Worm (Caenorhabditis elegans) whole organism, late embryonic: Measurements from ENCODE around the gene F07C4.6.

ENCODE experiments used
- C38D4.7 ChIP-seq: fragments of 200-800 bp; sonication (Bioruptor generic); optimal IDR thresholded peaks from 2 replicates; lab custom pipeline; 2018; ENCODE audit warnings: mild to moderate bottlenecking, missing genetic modification characterization, moderate library complexity, missing compliant biosample characterization
- Y22D7AL.16 ChIP-seq: sonication (generic microtip); optimal IDR thresholded peaks from 2 replicates; lab custom pipeline; 2016; ENCODE audit warnings: missing genetic modification characterization, missing compliant biosample characterization
- ahr-1 ChIP-seq: sonication (generic microtip); optimal IDR thresholded peaks from 2 replicates; lab custom pipeline; 2016; ENCODE audit warnings: missing genetic modification characterization, missing compliant biosample characterization
- ceh-18 ChIP-seq: sonication (generic microtip); optimal IDR thresholded peaks from 2 replicates; lab custom pipeline; 2016; ENCODE audit warnings: missing genetic modification characterization, missing compliant biosample characterization
- ceh-19 ChIP-seq: fragments of 200-800 bp; sonication (Bioruptor generic); optimal IDR thresholded peaks from 2 replicates; lab custom pipeline; 2018; ENCODE audit warnings: mild to moderate bottlenecking, missing genetic modification characterization, missing compliant biosample characterization
- ceh-2 ChIP-seq: sonication (generic microtip); optimal IDR thresholded peaks from 2 replicates; lab custom pipeline; 2016; ENCODE audit warnings: missing genotype, missing genetic modification characterization, missing compliant biosample characterization
- ceh-31 ChIP-seq: sonication (generic microtip); optimal IDR thresholded peaks from 2 replicates; lab custom pipeline; 2016; ENCODE audit warnings: missing genetic modification characterization, missing compliant biosample characterization
- ceh-45 ChIP-seq: fragments of 200-800 bp; sonication (Bioruptor generic); IDR thresholded peaks from 2 replicates; pipeline ENCODE4 v1.3.6; 2022; ENCODE audit warnings: missing genetic modification reagents, missing genetic modification characterization, missing compliant biosample characterization
- ceh-48 ChIP-seq: sonication (generic microtip); optimal IDR thresholded peaks from 2 replicates; lab custom pipeline; 2016; ENCODE audit warnings: missing genetic modification characterization, inconsistent platforms, missing compliant biosample characterization
- ceh-6 ChIP-seq: fragments of 200-800 bp; sonication (Bioruptor generic); optimal IDR thresholded peaks from 2 replicates; lab custom pipeline; 2018; ENCODE audit warnings: mild to moderate bottlenecking, missing genetic modification characterization, missing compliant biosample characterization
- ceh-9 ChIP-seq: sonication (generic microtip); optimal IDR thresholded peaks from 2 replicates; lab custom pipeline; 2016; ENCODE audit warnings: mild to moderate bottlenecking, missing genetic modification characterization, inconsistent platforms, missing compliant biosample characterization
- dve-1 ChIP-seq: sonication (generic microtip); optimal IDR thresholded peaks from 2 replicates; lab custom pipeline; 2017; ENCODE audit warnings: antibody characterized with exemption, mild to moderate bottlenecking, missing genetic modification characterization, missing compliant biosample characterization
- elt-4 ChIP-seq: sonication (generic microtip); optimal IDR thresholded peaks from 2 replicates; lab custom pipeline; 2016; ENCODE audit warnings: missing genetic modification characterization, missing compliant biosample characterization
- eyg-1 ChIP-seq: sonication (generic microtip); optimal IDR thresholded peaks from 2 replicates; lab custom pipeline; 2016; ENCODE audit warnings: missing genotype, missing genetic modification characterization, missing compliant biosample characterization
- fax-1 ChIP-seq: sonication (generic microtip); optimal IDR thresholded peaks from 2 replicates; lab custom pipeline; 2016; ENCODE audit warnings: missing genotype, missing genetic modification characterization, missing compliant biosample characterization
- fkh-10 ChIP-seq: fragments of 150-350 bp; optimal IDR thresholded peaks from 2 replicates; lab custom pipeline; 2014; ENCODE audit warnings: missing biosample characterization, missing genetic modification reagents, missing genetic modification characterization
- gmeb-2 ChIP-seq: sonication (generic microtip); optimal IDR thresholded peaks from 2 replicates; lab custom pipeline; 2016; ENCODE audit warnings: missing genetic modification characterization, inconsistent platforms, missing compliant biosample characterization
- hlh-13 ChIP-seq: fragments of 200-800 bp; sonication (Bioruptor generic); optimal IDR thresholded peaks from 2 replicates; lab custom pipeline; 2018; ENCODE audit warnings: mild to moderate bottlenecking, missing genetic modification characterization, missing compliant biosample characterization
- lim-6 ChIP-seq: sonication (generic microtip); optimal IDR thresholded peaks from 2 replicates; lab custom pipeline; 2016; ENCODE audit warnings: missing genetic modification characterization, missing compliant biosample characterization
- madf-2 ChIP-seq: sonication (generic microtip); optimal IDR thresholded peaks from 2 replicates; lab custom pipeline; 2017; ENCODE audit warnings: missing genetic modification characterization, missing compliant biosample characterization
- nfya-1 ChIP-seq: sonication (generic microtip); optimal IDR thresholded peaks from 2 replicates; lab custom pipeline; 2017; ENCODE audit warnings: missing genetic modification characterization, mild to moderate bottlenecking, missing compliant biosample characterization, antibody characterized with exemption, moderate library complexity
- nhr-232 ChIP-seq: sonication (generic microtip); optimal IDR thresholded peaks from 2 replicates; lab custom pipeline; 2016; ENCODE audit warnings: missing genetic modification characterization, missing compliant biosample characterization
- pag-3 ChIP-seq: sonication (generic microtip); optimal IDR thresholded peaks from 2 replicates; lab custom pipeline; 2016; ENCODE audit warnings: missing compliant biosample characterization, missing genetic modification characterization, borderline replicate concordance
- pat-9 ChIP-seq: fragments of 200-800 bp; sonication (Bioruptor generic); optimal IDR thresholded peaks from 2 replicates; lab custom pipeline; 2018; ENCODE audit warnings: mild to moderate bottlenecking, missing genetic modification characterization, moderate library complexity, missing compliant biosample characterization
- pax-1 ChIP-seq: fragments of 150-350 bp; optimal IDR thresholded peaks from 2 replicates; lab custom pipeline; 2014; ENCODE audit warnings: missing biosample characterization, missing genetic modification characterization
- pha-4 ChIP-seq: fragments of 150-350 bp; optimal IDR thresholded peaks from 2 replicates; lab custom pipeline; 2018; ENCODE audit warnings: missing biosample characterization, missing genetic modification reagents, missing genetic modification characterization
- pqm-1 ChIP-seq: sonication (generic microtip); optimal IDR thresholded peaks from 2 replicates; lab custom pipeline; 2016; ENCODE audit warnings: missing genetic modification characterization, missing compliant biosample characterization
- ref-2 ChIP-seq: sonication (generic microtip); optimal IDR thresholded peaks from 2 replicates; lab custom pipeline; 2016; ENCODE audit warnings: missing genetic modification characterization, missing compliant biosample characterization
- tbx-2 ChIP-seq: sonication (generic microtip); optimal IDR thresholded peaks from 2 replicates; lab custom pipeline; 2016; ENCODE audit warnings: missing genetic modification characterization, missing compliant biosample characterization
- tbx-7 ChIP-seq: sonication (generic microtip); optimal IDR thresholded peaks from 2 replicates; lab custom pipeline; 2016; ENCODE audit warnings: missing genotype, missing genetic modification characterization, missing compliant biosample characterization
- ttx-3 ChIP-seq: sonication (generic microtip); optimal IDR thresholded peaks from 2 replicates; lab custom pipeline; 2016; ENCODE audit warnings: missing genetic modification reagents, missing genetic modification characterization, missing compliant biosample characterization
- unc-3 ChIP-seq, 2 experiments: fragments of 200-800 bp in 1 of 2; sonication (Bioruptor generic) in 1 of 2; sonication (generic microtip) in 1 of 2; conservative IDR thresholded peaks in 1 of 2; optimal IDR thresholded peaks in 1 of 2; 2 replicates each; pipeline versions ENCODE4 v1.3.6 to Lab custom; 2016 to 2022; ENCODE audit warnings: missing compliant biosample characterization in 2 of 2, missing genetic modification characterization in 2 of 2, missing genetic modification reagents in 1 of 2
- zip-5 ChIP-seq: sonication (generic microtip); optimal IDR thresholded peaks from 2 replicates; lab custom pipeline; 2016; ENCODE audit warnings: missing genetic modification characterization, missing compliant biosample characterization
- ztf-16 ChIP-seq: sonication (generic microtip); optimal IDR thresholded peaks from 2 replicates; lab custom pipeline; 2017; ENCODE audit warnings: missing genetic modification characterization, missing compliant biosample characterization

F07C4.6 gene

DNA sequence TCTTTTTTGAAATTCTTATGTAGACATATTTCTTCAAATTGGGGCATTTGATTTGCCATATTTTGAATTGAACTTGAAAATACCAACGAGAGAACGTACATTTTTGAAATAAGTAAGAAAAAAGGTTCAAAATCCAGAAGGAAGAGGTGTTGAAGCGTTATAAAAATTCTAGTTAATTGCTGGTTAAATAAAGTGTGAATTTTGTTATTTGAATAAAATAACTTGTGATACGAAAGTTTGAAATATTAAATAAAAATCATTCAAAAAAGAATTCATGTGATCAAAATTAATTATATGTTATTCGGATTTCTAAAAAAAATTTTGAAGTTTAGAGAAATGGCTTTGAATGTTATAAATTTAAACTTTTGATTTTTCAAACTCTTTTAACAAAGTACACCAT is 26.5 kb upstream of the F07C4.6 start, which contains the start of gene C50E3.9 (continued):
- TF ChIP-seq eyg-1 (no peak), pag-3 (tag; lab: Kevin White, UChicago) (no peak), zip-5 (tag; lab: Kevin White, UChicago) (no peak)

DNA sequence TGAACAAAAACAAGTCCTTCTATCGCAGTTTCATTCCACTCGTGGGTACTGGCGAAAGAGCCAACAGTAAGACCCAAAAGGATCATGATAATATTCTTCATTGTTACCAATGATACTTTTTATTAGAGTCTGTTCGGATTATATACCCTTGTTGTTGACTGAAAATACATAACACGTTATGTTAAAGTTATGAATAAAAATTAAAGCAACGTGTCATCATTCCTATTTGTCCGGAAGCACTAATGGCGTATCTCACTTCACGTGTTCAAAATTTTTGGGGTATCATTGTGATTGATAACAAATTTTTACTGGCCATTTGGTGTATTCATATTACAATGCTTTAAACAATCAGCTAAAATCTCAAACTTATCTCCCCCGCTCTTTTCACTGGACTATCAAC is 25.2 kb upstream of the F07C4.6 start, which contains the start of gene scl-26:
Gene scl-26, minus strand, starts transcription at position 101 of the 400 bp plus-strand sequence.
- TF ChIP-seq fax-1 (tag; lab: Kevin White, UChicago): no peak
- TF ChIP-seq pqm-1 (tag; lab: Kevin White, UChicago): no peak
- no peak for TF ChIP-seq ceh-18
- TF ChIP-seq hlh-13: no peak
- no peak for TF ChIP-seq ceh-19 (GFP tag; lab: Kevin White, UChicago)
- no peak for TF ChIP-seq C38D4.7 (GFP tag; lab: Kevin White, UChicago)
- TF ChIP-seq madf-2: no peak
- TF ChIP-seq ceh-2: no peak
- TF ChIP-seq tbx-7 (tag; lab: Kevin White, UChicago): no peak

DNA sequence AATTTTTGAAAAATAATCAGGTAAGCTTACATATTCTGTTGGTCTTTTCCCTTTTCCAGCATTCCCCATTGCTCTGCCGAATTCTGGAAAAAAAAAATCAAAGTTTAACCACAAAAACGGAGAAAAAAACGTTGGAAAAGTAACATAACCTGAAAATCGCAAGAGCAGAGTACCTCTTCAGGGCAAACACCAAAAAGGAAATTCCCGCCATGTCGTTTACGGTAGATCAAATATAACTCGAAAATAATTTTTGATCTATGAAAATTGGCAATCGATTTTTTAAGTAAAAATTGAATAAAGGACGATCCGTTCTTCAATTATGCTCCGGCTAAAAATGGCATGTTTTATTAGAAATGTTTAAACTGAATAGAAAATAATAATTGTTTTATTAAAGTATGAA is 23.2 kb upstream of the F07C4.6 start, which contains the start of gene C50E3.11:
Gene C50E3.11, minus strand, starts transcription at position 83 of the 400 bp plus-strand sequence.
- no peak for TF ChIP-seq pha-4 (tag; lab: Kevin White, UChicago)
- TF ChIP-seq elt-4: no peak
- no peak for TF ChIP-seq ceh-9 (tag; lab: Kevin White, UChicago)
- TF ChIP-seq dve-1 (tag; lab: Kevin White, UChicago): no peak
- TF ChIP-seq pax-1 (tag; lab: Kevin White, UChicago): no peak
- no peak for TF ChIP-seq nhr-232 (tag; lab: Kevin White, UChicago)
- TF ChIP-seq ttx-3 (tag; lab: Kevin White, UChicago): no peak
- TF ChIP-seq ceh-45: no peak
- no peak for TF ChIP-seq ceh-18
- TF ChIP-seq ztf-16 (tag; lab: Kevin White, UChicago): no peak
- no peak for TF ChIP-seq zip-5 (tag; lab: Kevin White, UChicago)
- TF ChIP-seq lim-6 (tag; lab: Kevin White, UChicago): no peak
- no peak for TF ChIP-seq nfya-1
- TF ChIP-seq ceh-6 (GFP tag; lab: Kevin White, UChicago): no peak
- TF ChIP-seq gmeb-2 (tag; lab: Kevin White, UChicago): no peak
- no peak for TF ChIP-seq tbx-2 (tag; lab: Kevin White, UChicago)
- no peak for TF ChIP-seq pag-3 (tag; lab: Kevin White, UChicago)
- TF ChIP-seq tbx-7 (tag; lab: Kevin White, UChicago): no peak
- no peak for TF ChIP-seq Y22D7AL.16 (tag; lab: Kevin White, UChicago)
- no peak for TF ChIP-seq unc-3 (GFP tag; conservative IDR thresholded peaks at IDR 0.05; lab: Robert Waterston, UW)
- no peak for TF ChIP-seq unc-3 (tag; optimal IDR thresholded peaks at IDR 0.05; lab: Kevin White, UChicago)

DNA sequence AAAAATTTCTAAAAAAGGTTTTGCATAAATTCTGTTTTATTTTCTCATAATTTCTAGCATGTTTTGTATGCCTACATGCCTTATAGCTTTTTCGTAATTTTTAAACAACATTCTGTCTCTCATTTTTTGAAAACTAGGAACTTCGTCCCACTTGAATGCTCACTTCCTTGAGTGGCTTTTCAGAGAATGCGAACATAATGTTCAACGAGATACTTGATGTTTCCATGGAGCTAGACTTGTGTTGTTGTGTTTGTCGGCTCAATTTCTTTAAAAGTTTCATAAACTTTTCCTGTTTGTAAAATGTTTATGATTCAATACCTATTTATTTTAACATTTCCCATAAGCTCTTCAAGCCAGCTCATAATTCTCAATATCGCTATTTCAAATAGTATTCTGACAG is 21.8 kb upstream of the F07C4.6 start, which contains the start of gene clec-213:
Gene clec-213, plus strand, starts transcription at position 301 of the 400 bp plus-strand sequence.
- TF ChIP-seq nhr-232 (tag; lab: Kevin White, UChicago): no peak
- TF ChIP-seq pat-9 (tag; lab: Kevin White, UChicago): no peak
- no peak for TF ChIP-seq ceh-18
- no peak for TF ChIP-seq pag-3 (tag; lab: Kevin White, UChicago)
- no peak for TF ChIP-seq tbx-2 (tag; lab: Kevin White, UChicago)
- no peak for TF ChIP-seq ceh-48 (tag; lab: Kevin White, UChicago)
- TF ChIP-seq lim-6 (tag; lab: Kevin White, UChicago): no peak
- TF ChIP-seq ahr-1 (tag; lab: Kevin White, UChicago): no peak
- TF ChIP-seq ref-2 (tag; lab: Kevin White, UChicago): no peak
- no peak for TF ChIP-seq fax-1 (tag; lab: Kevin White, UChicago)
- no peak for TF ChIP-seq nfya-1
- TF ChIP-seq ztf-16 (tag; lab: Kevin White, UChicago): no peak
- TF ChIP-seq ceh-31 (tag; lab: Kevin White, UChicago): no peak
- no peak for TF ChIP-seq fkh-10 (GFP tag; lab: Kevin White, UChicago)
- TF ChIP-seq pqm-1 (tag; lab: Kevin White, UChicago): no peak
- TF ChIP-seq, all 69 proteins: peak for 0
